Worm (Caenorhabditis elegans): ENCODE results near the gene vha-6.

DNA sequence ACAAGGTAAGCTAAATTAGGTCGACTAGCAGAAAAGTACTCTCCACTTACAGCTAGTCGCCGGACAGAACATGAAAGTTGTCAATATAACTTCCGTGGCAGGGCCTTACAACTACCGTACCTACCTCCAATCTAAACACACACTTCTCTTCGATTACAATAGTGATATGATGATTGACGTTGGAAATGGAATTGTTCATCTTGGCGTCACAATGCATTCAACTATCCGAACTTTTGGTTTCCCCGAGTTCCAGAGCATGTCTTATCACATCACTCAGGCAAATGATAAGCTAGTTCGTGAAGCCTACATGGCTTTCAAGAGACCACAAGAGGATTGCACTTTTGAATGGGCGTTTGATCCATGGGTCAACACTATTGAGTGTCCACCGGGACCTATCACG is 10.9 kb downstream of the vha-6 start:
- TF ChIP-seq zag-1 (tag; optimal IDR thresholded peaks at IDR 0.05) (no peak), lin-39 (tag; optimal IDR thresholded peaks at IDR 0.05) (no peak), lin-15B (tag; optimal IDR thresholded peaks at IDR 0.05) (no peak), snpc-4 (tag; optimal IDR thresholded peaks at IDR 0.05) (no peak), tbx-2 (tag; optimal IDR thresholded peaks at IDR 0.05) (no peak), ama-1 (optimal IDR thresholded peaks at IDR 0.05) (no peak), lin-35 (GFP tag; optimal IDR thresholded peaks at IDR 0.05) (no peak), ztf-11 (tag; optimal IDR thresholded peaks at IDR 0.05) (no peak), nhr-11 (tag; optimal IDR thresholded peaks at IDR 0.05) (no peak)
